Fruit fly (Drosophila melanogaster): ENCODE measurements around the gene COX5A.

The COX5A gene

DNA sequence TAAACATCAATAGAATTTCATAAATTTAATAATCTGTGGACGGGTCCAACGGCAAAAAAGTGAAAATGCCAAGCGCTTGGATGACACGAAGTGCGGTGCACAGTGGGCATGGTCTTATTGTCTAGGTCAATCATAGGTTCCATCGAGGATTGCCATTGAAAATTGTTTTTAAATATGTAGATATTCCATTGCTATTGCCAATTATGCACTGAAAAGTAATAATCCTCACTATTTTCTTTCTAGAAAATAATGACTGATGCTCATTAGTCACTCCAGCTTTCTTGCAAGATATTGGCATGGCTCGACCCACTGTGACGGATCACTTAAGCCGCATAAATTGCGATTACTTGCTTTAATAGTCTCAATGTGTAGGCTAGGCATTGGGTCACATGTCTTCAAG lies 12.4 kb upstream of the COX5A start:
- TF ChIP-seq Blimp-1 (GFP tag; optimal IDR thresholded peaks at IDR 0.05) (no peak), Gug (GFP tag; IDR thresholded peaks at IDR 0.05) (0 out of 2 replicates have a peak, but pooled peaks have one; percentile 39), ss (GFP tag; optimal IDR thresholded peaks at IDR 0.05) (peak in 1 of 2 experiments; percentile 30), CG9139 (GFP tag; optimal IDR thresholded peaks at IDR 0.05) (no peak), CG8319 (GFP tag; optimal IDR thresholded peaks at IDR 0.05) (peak; percentile 14), lz (GFP tag; optimal IDR thresholded peaks at IDR 0.05) (peak; percentile 37), acj6 (GFP tag; optimal IDR thresholded peaks at IDR 0.05) (peak; percentile 60), fkh (GFP tag; optimal IDR thresholded peaks at IDR 0.05) (no peak), CG15336 (GFP tag; IDR thresholded peaks at IDR 0.05) (peak; percentile 51), CG1621 (tag; optimal IDR thresholded peaks at IDR 0.05) (peak; percentile 43), Sox15 (GFP tag; optimal IDR thresholded peaks at IDR 0.05) (peak; percentile 11), CG6808 (GFP tag; optimal IDR thresholded peaks at IDR 0.05) (peak; percentile 44), esn (GFP tag; optimal IDR thresholded peaks at IDR 0.05) (peak; percentile 49), fd85E (GFP tag; optimal IDR thresholded peaks at IDR 0.05) (no peak), CG8119 (GFP tag; IDR thresholded peaks at IDR 0.05) (peak; percentile 63), CG6792 (GFP tag; optimal IDR thresholded peaks at IDR 0.05) (peak; percentile 48), CG31627 (GFP tag; optimal IDR thresholded peaks at IDR 0.05) (peak; percentile 50), CG16779 (tag; optimal IDR thresholded peaks at IDR 0.05) (peak; percentile 22), vri (GFP tag; optimal IDR thresholded peaks at IDR 0.05) (peak; percentile 7), CG4318 (GFP tag; optimal IDR thresholded peaks at IDR 0.05) (peak; percentile 36), CG34406 (GFP tag; optimal IDR thresholded peaks at IDR 0.05) (peak; percentile 38), Met (GFP tag; optimal IDR thresholded peaks at IDR 0.05) (peak; percentile 25), dsx (GFP tag; optimal IDR thresholded peaks at IDR 0.05; ENCODE audit: poor library complexity, severe bottlenecking) (no peak), pdm3 (GFP tag; optimal IDR thresholded peaks at IDR 0.05) (peak; percentile 64), CG6854 (GFP tag; optimal IDR thresholded peaks at IDR 0.05) (no peak), salr (GFP tag; optimal IDR thresholded peaks at IDR 0.05) (no peak), Ets96B (tag; optimal IDR thresholded peaks at IDR 0.05) (no peak), CG7368 (GFP tag; optimal IDR thresholded peaks at IDR 0.05) (peak; percentile 15), CG6276 (GFP tag; optimal IDR thresholded peaks at IDR 0.05) (peak; percentile 37), Hr38 (GFP tag; optimal IDR thresholded peaks at IDR 0.05) (no peak), Hr4 (GFP tag; optimal IDR thresholded peaks at IDR 0.05) (peak; percentile 60), dac (GFP tag; optimal IDR thresholded peaks at IDR 0.05) (no peak), CG3032 (tag; optimal IDR thresholded peaks at IDR 0.05) (peak; percentile 39), CG10669 (GFP tag; optimal IDR thresholded peaks at IDR 0.05) (peak; percentile 56), CG3919 (GFP tag; optimal IDR thresholded peaks at IDR 0.05) (peak; percentile 51), CG11902 (GFP tag; optimal IDR thresholded peaks at IDR 0.05) (no peak), eg (GFP tag; IDR thresholded peaks at IDR 0.05) (peak; percentile 56; the same call in 2 of the 3 replicates), CG8632 (GFP tag; optimal IDR thresholded peaks at IDR 0.05) (peak; percentile 40), achi (GFP tag; optimal IDR thresholded peaks at IDR 0.05) (peak; percentile 63), CG11762 (GFP tag; optimal IDR thresholded peaks at IDR 0.05; ENCODE audit: insufficient read depth) (peak; percentile 51), Lpt (GFP tag; optimal IDR thresholded peaks at IDR 0.05) (no peak), Eip93F (GFP tag; optimal IDR thresholded peaks at IDR 0.05) (no peak), Smox (GFP tag; optimal IDR thresholded peaks at IDR 0.05) (peak; percentile 31), CG32006 (GFP tag; optimal IDR thresholded peaks at IDR 0.05) (peak; percentile 62), CG10631 (GFP tag; optimal IDR thresholded peaks at IDR 0.05) (peak; percentile 54), CG6163 (GFP tag; IDR thresholded peaks at IDR 0.05) (peak; percentile 68), Eip75B (GFP tag; optimal IDR thresholded peaks at IDR 0.05) (peak; percentile 49), svp (GFP tag) (peak; percentile 69), Eip78C (GFP tag) (peak; percentile 92), Hr39 (GFP tag; optimal IDR thresholded peaks at IDR 0.05) (peak; percentile 51), Ets21C (GFP tag; optimal IDR thresholded peaks at IDR 0.05) (peak; percentile 12), Sox14 (GFP tag; optimal IDR thresholded peaks at IDR 0.05) (peak; percentile 65)

Measured in whole organism, prepupa.